Fruit fly (Drosophila melanogaster): ENCODE results near the gene CG1578.
A peak's percentile ranks its signal among the peaks of the same experiment; 100 is the strongest.

CG1578 gene

DNA sequence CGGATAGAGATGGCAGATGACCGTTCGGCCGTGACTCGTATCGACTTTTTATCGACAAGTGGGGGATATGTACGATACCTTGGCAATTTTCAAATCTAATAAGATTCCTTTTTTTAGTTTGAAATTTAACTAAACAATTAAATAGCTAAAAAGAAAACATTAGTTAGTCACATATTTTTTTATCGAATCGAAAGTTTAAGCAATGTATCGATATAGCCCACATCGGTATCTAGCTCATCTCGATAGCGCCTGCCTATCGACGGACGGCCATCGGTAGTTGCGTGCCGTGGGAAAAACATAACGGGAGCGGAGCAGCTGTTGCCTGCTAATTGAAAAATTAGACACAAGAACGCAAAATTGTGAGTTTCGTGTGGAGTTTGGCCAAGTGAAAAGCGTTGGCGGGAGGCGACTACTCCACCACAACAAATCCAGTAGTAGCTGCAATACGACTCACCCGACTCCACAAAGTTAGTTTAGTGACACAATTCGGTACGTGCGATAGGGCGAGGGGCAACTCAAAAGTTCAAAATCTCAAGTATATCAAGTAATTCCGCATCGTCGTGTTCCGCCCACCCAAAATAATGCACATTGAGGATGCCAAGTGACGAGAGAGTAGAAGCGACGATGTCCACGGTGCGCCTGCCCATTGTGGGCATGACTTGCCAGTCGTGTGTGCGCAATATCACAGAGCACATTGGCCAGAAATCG, 38.6 kb upstream of the CG1578 start, which contains the start of the genes CG10347 and ATP7 (continued):
- TF ChIP-seq CG2199 (GFP tag; IDR thresholded peaks at IDR 0.05) (no peak), CG1024 (GFP tag; IDR thresholded peaks at IDR 0.05) (no peak), CG7271 (tag; optimal IDR thresholded peaks at IDR 0.05) (no peak), Hr3 (GFP tag; optimal IDR thresholded peaks at IDR 0.05) (peak; percentile 17), pum (GFP tag; optimal IDR thresholded peaks at IDR 0.05) (no peak), toy (GFP tag; IDR thresholded peaks at IDR 0.05) (no peak), corto (GFP tag; optimal IDR thresholded peaks at IDR 0.05) (no peak), CG4820 (GFP tag; optimal IDR thresholded peaks at IDR 0.05) (no peak), bowl (GFP tag; IDR thresholded peaks at IDR 0.05) (no peak), CG16813 (GFP tag; IDR thresholded peaks at IDR 0.05; ENCODE audit: partially characterized antibody) (peak; percentile 90), lab (GFP tag; optimal IDR thresholded peaks at IDR 0.05) (peak; percentile 40), CG2889 (GFP tag; IDR thresholded peaks at IDR 0.05) (no peak), CG10366 (GFP tag; IDR thresholded peaks at IDR 0.05) (no peak), yki (optimal IDR thresholded peaks at IDR 0.05) (no peak), Hand (GFP tag; optimal IDR thresholded peaks at IDR 0.05) (no peak), CG18599 (GFP tag; optimal IDR thresholded peaks at IDR 0.05) (peak; percentile 23), CG7372 (GFP tag; IDR thresholded peaks at IDR 0.05) (no peak), CG15269 (tag; optimal IDR thresholded peaks at IDR 0.05) (peak; percentile 22), org-1 (GFP tag; optimal IDR thresholded peaks at IDR 0.05) (no peak), Abd-B (GFP tag; optimal IDR thresholded peaks at IDR 0.05) (no peak), Poxn (GFP tag; IDR thresholded peaks at IDR 0.05) (no peak), kah (GFP tag; optimal IDR thresholded peaks at IDR 0.05) (no peak), Dek (tag; optimal IDR thresholded peaks at IDR 0.05) (no peak), CG2875 (GFP tag; optimal IDR thresholded peaks at IDR 0.05) (no peak), CG8924 (tag; optimal IDR thresholded peaks at IDR 0.05) (peak; percentile 41), CG3838 (GFP tag; optimal IDR thresholded peaks at IDR 0.05) (no peak), GATAe (GFP tag; conservative IDR thresholded peaks at IDR 0.05) (no peak), Trl (optimal IDR thresholded peaks at IDR 0.05) (no peak), Trl (GFP tag; optimal IDR thresholded peaks at IDR 0.05) (peak; percentile 2), cwo (GFP tag; optimal IDR thresholded peaks at IDR 0.05) (no peak), chinmo (GFP tag; IDR thresholded peaks at IDR 0.05; ENCODE audit: partially characterized antibody) (peak; percentile 80; the same call in 2 of the 4 replicates), CG17802 (tag; optimal IDR thresholded peaks at IDR 0.05) (no peak), CG30431 (GFP tag; optimal IDR thresholded peaks at IDR 0.05) (no peak), caup (GFP tag; optimal IDR thresholded peaks at IDR 0.05; ENCODE audit: severe bottlenecking) (no peak), CG4404 (GFP tag; IDR thresholded peaks at IDR 0.05) (no peak), nerfin-1 (tag; optimal IDR thresholded peaks at IDR 0.05) (peak; percentile 11), Scr (GFP tag; IDR thresholded peaks at IDR 0.05; ENCODE audit: partially characterized antibody) (peak; percentile 94), MBD-R2 (GFP tag; IDR thresholded peaks at IDR 0.05) (peak; percentile 75), CG16863 (GFP tag; optimal IDR thresholded peaks at IDR 0.05) (no peak), wek (GFP tag; optimal IDR thresholded peaks at IDR 0.05) (no peak), CG10321 (GFP tag; IDR thresholded peaks at IDR 0.05) (no peak), vvl (GFP tag; IDR thresholded peaks at IDR 0.05) (no peak), Rfx (GFP tag; IDR thresholded peaks at IDR 0.05) (peak; percentile 21; the same call in 1 of the 2 replicates), sug (tag; optimal IDR thresholded peaks at IDR 0.05) (peak; percentile 49), eve (GFP tag; optimal IDR thresholded peaks at IDR 0.05) (no peak), MESR4 (GFP tag; optimal IDR thresholded peaks at IDR 0.05) (peak; percentile 74), btn (GFP tag; optimal IDR thresholded peaks at IDR 0.05) (no peak), dmrt99B (tag; optimal IDR thresholded peaks at IDR 0.05) (peak; percentile 3), CG10979 (tag; optimal IDR thresholded peaks at IDR 0.05) (no peak), CG15011 (GFP tag; optimal IDR thresholded peaks at IDR 0.05) (no peak)

All from whole organism, embryonic.